Worm (Caenorhabditis elegans) whole organism, early embryonic: Measurements from ENCODE around the gene ins-8.
"Not testable (repeated sequence)": the region's sequence is repeated elsewhere in the genome, so short reads cannot be mapped to it uniquely, and the experiment has no call there.

Source experiments
- B0310.2 ChIP-seq: sonication (generic microtip); optimal IDR thresholded peaks from 2 replicates; lab custom pipeline; 2016; ENCODE audit warnings: mild to moderate bottlenecking, missing genetic modification characterization, missing compliant biosample characterization
- F13C5.2 ChIP-seq: sonication (generic microtip); optimal IDR thresholded peaks from 2 replicates; lab custom pipeline; 2017; ENCODE audit warnings: mild to moderate bottlenecking, missing genetic modification characterization, inconsistent platforms, missing compliant biosample characterization
- aly-1 ChIP-seq: sonication (generic microtip); optimal IDR thresholded peaks from 2 replicates; lab custom pipeline; 2016; ENCODE audit warnings: missing genetic modification characterization, missing compliant biosample characterization
- ama-1 ChIP-seq: fragments of 150-350 bp; optimal IDR thresholded peaks from 2 replicates; lab custom pipeline; 2014
- ceh-13 ChIP-seq: fragments of 200-800 bp; sonication (Bioruptor generic); optimal IDR thresholded peaks from 2 replicates; lab custom pipeline; 2018; ENCODE audit warnings: mild to moderate bottlenecking, missing genetic modification characterization, missing compliant biosample characterization
- ceh-36 ChIP-seq: sonication (generic microtip); optimal IDR thresholded peaks from 2 replicates; lab custom pipeline; 2016; ENCODE audit warnings: missing genetic modification characterization, inconsistent platforms, missing compliant biosample characterization
- ets-7 ChIP-seq: sonication (generic microtip); optimal IDR thresholded peaks from 2 replicates; lab custom pipeline; 2016; ENCODE audit warnings: missing genotype, missing genetic modification characterization, missing compliant biosample characterization
- flt-1 ChIP-seq: fragments of 200-800 bp; sonication (Bioruptor generic); IDR thresholded peaks from 2 replicates; pipeline ENCODE4 v1.3.6; 2022; ENCODE audit warnings: missing genetic modification characterization, missing compliant biosample characterization
- hmbx-1 ChIP-seq: sonication (generic microtip); optimal IDR thresholded peaks from 2 replicates; lab custom pipeline; 2016; ENCODE audit warnings: mild to moderate bottlenecking, missing genetic modification characterization, missing compliant biosample characterization
- hmg-4 ChIP-seq: fragments of 200-800 bp; sonication (Bioruptor generic); optimal IDR thresholded peaks from 2 replicates; lab custom pipeline; 2018; ENCODE audit warnings: mild to moderate bottlenecking, missing genetic modification characterization, missing compliant biosample characterization
- hnd-1 ChIP-seq: sonication (generic microtip); optimal IDR thresholded peaks from 2 replicates; lab custom pipeline; 2016; ENCODE audit warnings: missing genetic modification characterization, missing compliant biosample characterization
- pes-1 ChIP-seq: fragments of 200-800 bp; sonication (Bioruptor generic); IDR thresholded peaks from 2 replicates; pipeline ENCODE4 v1.3.6; 2022; ENCODE audit warnings: missing genetic modification reagents, missing genetic modification characterization, missing compliant biosample characterization
- scrt-1 ChIP-seq: fragments of 200-800 bp; sonication (Bioruptor generic); IDR thresholded peaks from 2 replicates; pipeline ENCODE4 v1.3.6; 2022; ENCODE audit warnings: missing genetic modification characterization, missing compliant biosample characterization
- sea-1 ChIP-seq: fragments of 200-800 bp; sonication (Bioruptor generic); conservative IDR thresholded peaks from 2 replicates; pipeline ENCODE4 v1.3.6; 2022; ENCODE audit warnings: missing genetic modification characterization, missing compliant biosample characterization
- tbx-11 ChIP-seq: fragments of 200-800 bp; sonication (Bioruptor generic); IDR thresholded peaks from 2 replicates; pipeline ENCODE4 v1.3.6; 2022; ENCODE audit warnings: missing genetic modification characterization, missing compliant biosample characterization
- tbx-37 ChIP-seq: fragments of 200-800 bp; sonication (Bioruptor generic); conservative IDR thresholded peaks from 2 replicates; pipeline ENCODE4 v1.3.6; 2022; ENCODE audit warnings: missing genetic modification reagents, missing genetic modification characterization, missing compliant biosample characterization
- tra-4 ChIP-seq: sonication (generic microtip); optimal IDR thresholded peaks from 2 replicates; lab custom pipeline; 2017; ENCODE audit warnings: missing genetic modification characterization, missing compliant biosample characterization

The ins-8 gene

ce11 chrIV:9699062-9699461 is 18.3 kb upstream of the ins-8 start:
- TF ChIP-seq B0310.2 (tag; lab: Kevin White, UChicago) (no peak), hnd-1 (no peak), tbx-37 (GFP tag; lab: Robert Waterston, UW) (no peak), pes-1 (GFP tag; lab: Robert Waterston, UW) (no peak), ceh-36 (no peak), flt-1 (no peak), tra-4 (no peak), tbx-11 (GFP tag; lab: Robert Waterston, UW) (no peak), F13C5.2 (tag; lab: Kevin White, UChicago) (no peak), ets-7 (no peak), scrt-1 (GFP tag; lab: Robert Waterston, UW) (no peak), hmbx-1 (tag; lab: Kevin White, UChicago) (no peak), sea-1 (GFP tag; lab: Robert Waterston, UW) (no peak), ceh-13 (GFP tag; lab: Kevin White, UChicago) (no peak), aly-1 (tag; lab: Kevin White, UChicago) (no peak), ama-1 (no peak)

ce11 chrIV:9697869-9698268 is 17.1 kb upstream of the ins-8 start:
- TF ChIP-seq ceh-13 (GFP tag; lab: Kevin White, UChicago) (no peak), flt-1 (no peak), F13C5.2 (tag; lab: Kevin White, UChicago) (no peak), tra-4 (no peak), hmg-4 (GFP tag; lab: Kevin White, UChicago) (no peak), hnd-1 (no peak), ets-7 (no peak), pes-1 (GFP tag; lab: Robert Waterston, UW) (no peak), scrt-1 (GFP tag; lab: Robert Waterston, UW) (no peak)

ce11 chrIV:9696513-9696912 is 15.8 kb upstream of the ins-8 start:
- no peak for TF ChIP-seq hnd-1
- TF ChIP-seq tra-4 = no peak
- no peak for TF ChIP-seq scrt-1 (GFP tag; lab: Robert Waterston, UW)
- no peak for TF ChIP-seq F13C5.2 (tag; lab: Kevin White, UChicago)

- TF ChIP-seq hnd-1 = no peak
- no peak for TF ChIP-seq pes-1 (GFP tag; lab: Robert Waterston, UW)
- no peak for TF ChIP-seq tbx-37 (GFP tag; lab: Robert Waterston, UW)
- TF ChIP-seq B0310.2 (tag; lab: Kevin White, UChicago) = no peak
- TF ChIP-seq scrt-1 (GFP tag; lab: Robert Waterston, UW) = no peak
- TF ChIP-seq ets-7 = no peak
- no peak for TF ChIP-seq aly-1 (tag; lab: Kevin White, UChicago)
- TF ChIP-seq ceh-36 = no peak
- no peak for TF ChIP-seq tra-4
- no peak for TF ChIP-seq sea-1 (GFP tag; lab: Robert Waterston, UW)
Observed at ce11 chrIV:9692874-9693273, 12.1 kb upstream of the ins-8 start, which contains the start of gene twk-9. Gene twk-9 (plus strand): TSS chrIV:9693174.

ce11 chrIV:9690644-9691043 is 9.9 kb upstream of the ins-8 start, which contains the start of gene sdz-36:
Gene sdz-36 (plus strand): TSS chrIV:9690944.
- TF ChIP-seq sea-1 (GFP tag; lab: Robert Waterston, UW) = no peak
- no peak for TF ChIP-seq aly-1 (tag; lab: Kevin White, UChicago)

ce11 chrIV:9688715-9689114 is 8.0 kb upstream of the ins-8 start, which contains the start of gene msp-76:
Gene msp-76 (plus strand): TSS chrIV:9689015.
- not testable (repeated sequence) for TF ChIP-seq hmbx-1 (tag; lab: Kevin White, UChicago); hnd-1; aly-1 (tag; lab: Kevin White, UChicago)

- TF ChIP-seq flt-1 = no peak
- TF ChIP-seq tbx-11 (GFP tag; lab: Robert Waterston, UW) = no peak
- no peak for TF ChIP-seq hnd-1
- no peak for TF ChIP-seq hmg-4 (GFP tag; lab: Kevin White, UChicago)
- TF ChIP-seq ama-1 = no peak
- no peak for TF ChIP-seq B0310.2 (tag; lab: Kevin White, UChicago)
- TF ChIP-seq tbx-37 (GFP tag; lab: Robert Waterston, UW) = no peak
- no peak for TF ChIP-seq pes-1 (GFP tag; lab: Robert Waterston, UW)
- TF ChIP-seq ets-7 = no peak
- TF ChIP-seq ceh-36 = no peak
- no peak for TF ChIP-seq hmbx-1 (tag; lab: Kevin White, UChicago)
- no peak for TF ChIP-seq ceh-13 (GFP tag; lab: Kevin White, UChicago)
- no peak for TF ChIP-seq sea-1 (GFP tag; lab: Robert Waterston, UW)
- TF ChIP-seq scrt-1 (GFP tag; lab: Robert Waterston, UW) = no peak
- no peak for TF ChIP-seq aly-1 (tag; lab: Kevin White, UChicago)
- no peak for TF ChIP-seq tra-4
Observed at ce11 chrIV:9683433-9683832, 2.7 kb upstream of the ins-8 start, which contains the start of the genes htas-1 and ZK1251.3. Gene htas-1 (minus strand): TSS chrIV:9683533. Gene ZK1251.3 (plus strand): TSS chrIV:9683658.

ce11 chrIV:9682514-9682913 is 1.8 kb upstream of the ins-8 start, which contains the start of gene ins-7:
Gene ins-7 (minus strand): TSS chrIV:9682845.
- no peak for TF ChIP-seq sea-1 (GFP tag; lab: Robert Waterston, UW)
- no peak for TF ChIP-seq scrt-1 (GFP tag; lab: Robert Waterston, UW)
- no peak for TF ChIP-seq ceh-36
- TF ChIP-seq flt-1 = no peak
- no peak for TF ChIP-seq B0310.2 (tag; lab: Kevin White, UChicago)
- no peak for TF ChIP-seq ceh-13 (GFP tag; lab: Kevin White, UChicago)
- TF ChIP-seq ama-1 = no peak
- no peak for TF ChIP-seq aly-1 (tag; lab: Kevin White, UChicago)
- no peak for TF ChIP-seq tra-4
- TF ChIP-seq hmg-4 (GFP tag; lab: Kevin White, UChicago) = no peak
- no peak for TF ChIP-seq hnd-1
- no peak for TF ChIP-seq tbx-11 (GFP tag; lab: Robert Waterston, UW)
- TF ChIP-seq pes-1 (GFP tag; lab: Robert Waterston, UW) = no peak
- no peak for TF ChIP-seq hmbx-1 (tag; lab: Kevin White, UChicago)
- no peak for TF ChIP-seq tbx-37 (GFP tag; lab: Robert Waterston, UW)
- no peak for TF ChIP-seq ets-7
